Worm (Caenorhabditis elegans): ENCODE results near the gene dhhc-6.

DNA sequence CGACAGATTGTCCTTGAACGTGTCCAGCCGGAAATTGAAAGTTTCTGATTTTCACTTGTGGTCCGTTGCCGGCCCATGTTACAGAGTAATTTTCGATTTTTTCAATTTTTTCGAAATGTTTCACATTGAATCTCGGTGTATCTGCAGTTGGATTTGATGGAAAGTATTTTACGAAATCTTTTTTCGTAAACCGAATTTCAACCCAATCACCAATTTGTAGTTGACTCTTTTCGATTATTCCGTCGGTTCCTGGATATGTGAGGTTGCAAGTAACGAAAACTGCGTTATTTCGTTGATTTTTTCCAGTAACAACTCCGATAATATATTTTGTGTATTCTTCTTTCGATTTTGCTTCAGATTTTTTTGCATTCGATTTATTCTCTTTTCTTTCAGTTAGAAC lies 24.9 kb downstream of the dhhc-6 start:
- TF ChIP-seq snpc-4 (tag; optimal IDR thresholded peaks at IDR 0.05): no peak
- no peak for TF ChIP-seq zfp-3 (GFP tag; conservative IDR thresholded peaks at IDR 0.05)
- no peak for TF ChIP-seq jun-1 (tag; optimal IDR thresholded peaks at IDR 0.05)
- TF ChIP-seq ceh-20 (GFP tag; IDR thresholded peaks at IDR 0.05): no peak
- no peak for TF ChIP-seq ces-1 (GFP tag; optimal IDR thresholded peaks at IDR 0.05)
- TF ChIP-seq F49E8.2 (tag; optimal IDR thresholded peaks at IDR 0.05; ENCODE audit: borderline replicate concordance): no peak
- no peak for TF ChIP-seq nhr-76 (tag; optimal IDR thresholded peaks at IDR 0.05)
- no peak for TF ChIP-seq lsy-2 (tag; optimal IDR thresholded peaks at IDR 0.05)
- TF ChIP-seq ama-1 (optimal IDR thresholded peaks at IDR 0.05): no peak
- no peak for TF ChIP-seq lir-3 (tag; optimal IDR thresholded peaks at IDR 0.05)
